Worm (Caenorhabditis elegans): ENCODE results near the gene T02G5.14.

The T02G5.14 gene

ce11 chrII:7072590-7073536 lies 11.3 kb upstream of the T02G5.14 start (continued):
- TF ChIP-seq hlh-8 (tag; optimal IDR thresholded peaks at IDR 0.05) (peak; percentile 59), unc-3 (GFP tag; conservative IDR thresholded peaks at IDR 0.05) (no peak), unc-3 (tag; optimal IDR thresholded peaks at IDR 0.05) (no peak), madf-2 (tag; optimal IDR thresholded peaks at IDR 0.05) (no peak), pros-1 (tag; optimal IDR thresholded peaks at IDR 0.05) (no peak), ahr-1 (tag; optimal IDR thresholded peaks at IDR 0.05) (peak; percentile 69), unc-55 (GFP tag; optimal IDR thresholded peaks at IDR 0.05) (no peak), ceh-45 (GFP tag; IDR thresholded peaks at IDR 0.05) (no peak), hlh-30 (tag; optimal IDR thresholded peaks at IDR 0.05; ENCODE audit: insufficient read depth) (no peak), ceh-14 (tag; optimal IDR thresholded peaks at IDR 0.05) (peak; percentile 65), sox-4 (tag; optimal IDR thresholded peaks at IDR 0.05) (no peak), Y22D7AL.16 (tag; optimal IDR thresholded peaks at IDR 0.05) (no peak), eyg-1 (tag; optimal IDR thresholded peaks at IDR 0.05) (no peak), ref-2 (tag; optimal IDR thresholded peaks at IDR 0.05) (peak; percentile 68), elt-2 (tag; optimal IDR thresholded peaks at IDR 0.05) (peak; percentile 82), ceh-31 (tag; optimal IDR thresholded peaks at IDR 0.05) (peak; percentile 97), fax-1 (tag; optimal IDR thresholded peaks at IDR 0.05) (peak; percentile 83), nhr-11 (tag; optimal IDR thresholded peaks at IDR 0.05) (no peak), npax-4 (tag; optimal IDR thresholded peaks at IDR 0.05) (no peak)

ce11 chrII:7073537-7073913 lies 10.6 kb upstream of the T02G5.14 start, which contains the start of gene kat-1:
Gene kat-1, plus strand, starts transcription at chrII:7073814.
- TF ChIP-seq sox-4 (tag; optimal IDR thresholded peaks at IDR 0.05) (no peak), unc-55 (GFP tag; optimal IDR thresholded peaks at IDR 0.05) (no peak)

- TF ChIP-seq hlh-13 (GFP tag; optimal IDR thresholded peaks at IDR 0.05): no peak
- no peak for TF ChIP-seq gmeb-2 (tag; optimal IDR thresholded peaks at IDR 0.05)
- no peak for TF ChIP-seq ama-1 (optimal IDR thresholded peaks at IDR 0.05)
- TF ChIP-seq ceh-2 (tag; optimal IDR thresholded peaks at IDR 0.05): no peak
- TF ChIP-seq ref-2 (tag; optimal IDR thresholded peaks at IDR 0.05): no peak
- no peak for TF ChIP-seq ets-4 (tag; optimal IDR thresholded peaks at IDR 0.05)
- TF ChIP-seq ceh-9 (tag; optimal IDR thresholded peaks at IDR 0.05): no peak
- TF ChIP-seq nhr-11 (tag; optimal IDR thresholded peaks at IDR 0.05): no peak
- no peak for TF ChIP-seq sox-2 (GFP tag; IDR thresholded peaks at IDR 0.05)
- TF ChIP-seq odd-2 (tag; optimal IDR thresholded peaks at IDR 0.05): no peak
- TF ChIP-seq pqm-1 (tag; optimal IDR thresholded peaks at IDR 0.05): no peak
- TF ChIP-seq sox-4 (tag; optimal IDR thresholded peaks at IDR 0.05): no peak
- TF ChIP-seq hlh-30 (tag; optimal IDR thresholded peaks at IDR 0.05; ENCODE audit: insufficient read depth): no peak
- TF ChIP-seq fkh-10 (GFP tag; optimal IDR thresholded peaks at IDR 0.05): no peak
- no peak for TF ChIP-seq pha-4 (tag; optimal IDR thresholded peaks at IDR 0.05)
- TF ChIP-seq pat-9 (tag; optimal IDR thresholded peaks at IDR 0.05): no peak
- no peak for TF ChIP-seq sdc-2 (tag; optimal IDR thresholded peaks at IDR 0.05)
Observed at ce11 chrII:7075564-7076228, 8.4 kb upstream of the T02G5.14 start, which contains the start of gene T02G5.7. Gene T02G5.7, plus strand, starts transcription at chrII:7075614.

ce11 chrII:7090085-7090484 lies 6.0 kb downstream of the T02G5.14 start:
- TF ChIP-seq fkh-10 (GFP tag; optimal IDR thresholded peaks at IDR 0.05): no peak
- TF ChIP-seq odd-2 (tag; optimal IDR thresholded peaks at IDR 0.05): no peak
- no peak for TF ChIP-seq F13H6.1 (tag; optimal IDR thresholded peaks at IDR 0.05)
- peak; percentile 39 for TF ChIP-seq unc-42 (tag; optimal IDR thresholded peaks at IDR 0.05)

All from whole organism, late embryonic.